Worm (Caenorhabditis elegans) whole organism, L1 larva: ENCODE measurements around the gene C09E7.10.

Experiments used
- C34B4.2 ChIP-seq: sonication (generic microtip); optimal IDR thresholded peaks from 2 replicates; lab custom pipeline; 2017; ENCODE audit warnings: mild to moderate bottlenecking, missing genetic modification characterization, missing compliant biosample characterization
- F16B12.6 ChIP-seq: fragments of 150-350 bp; optimal IDR thresholded peaks from 2 replicates; lab custom pipeline; 2014; ENCODE audit warnings: missing biosample characterization, missing genetic modification characterization
- alr-1 ChIP-seq: fragments of 200-800 bp; sonication (Bioruptor generic); optimal IDR thresholded peaks from 2 replicates; lab custom pipeline; 2018; ENCODE audit warnings: borderline replicate concordance, mild to moderate bottlenecking, missing genetic modification characterization, missing compliant biosample characterization
- ceh-88 ChIP-seq: fragments of 200-800 bp; sonication (Bioruptor generic); IDR thresholded peaks from 2 replicates; pipeline ENCODE4 v1.3.6; 2022; ENCODE audit warnings: missing genetic modification characterization, missing compliant biosample characterization
- ces-1 ChIP-seq: fragments of 150-350 bp; optimal IDR thresholded peaks from 2 replicates; lab custom pipeline; 2014; ENCODE audit warnings: missing biosample characterization, missing genetic modification reagents, missing genetic modification characterization
- efl-1 ChIP-seq, 4 experiments: fragments of 150-350 bp; optimal IDR thresholded peaks in 3 of 4; peaks in 1 of 4; 1 replicate in 1 of 4; 2 replicates in 3 of 4; lab custom pipeline; 2014; ENCODE audit warnings: missing biosample characterization in 2 of 4, missing genetic modification characterization in 2 of 4, missing genetic modification reagents in 2 of 4
- elt-3 ChIP-seq, 6 experiments: fragments of 150-350 bp in 1 of 6; sonication (generic microtip); optimal IDR thresholded peaks; 2 replicates each; lab custom pipeline; 2017 to 2018; ENCODE audit warnings: missing biosample characterization in 6 of 6, missing genetic modification characterization in 6 of 6, inconsistent platforms in 1 of 6
- hlh-17 ChIP-seq: fragments of 200-800 bp; sonication (Bioruptor generic); optimal IDR thresholded peaks from 2 replicates; lab custom pipeline; 2018; ENCODE audit warnings: missing genetic modification characterization, mild to moderate bottlenecking, missing compliant biosample characterization, moderate library complexity, borderline replicate concordance
- lin-35 ChIP-seq, 2 experiments: fragments of 150-350 bp; optimal IDR thresholded peaks; 2 replicates each; lab custom pipeline; 2014; ENCODE audit warnings: missing biosample characterization in 2 of 2, missing genetic modification characterization in 2 of 2, missing genetic modification reagents in 2 of 2
- lir-3 ChIP-seq: sonication (generic microtip); optimal IDR thresholded peaks from 2 replicates; lab custom pipeline; 2016; ENCODE audit warnings: mild to moderate bottlenecking, missing genetic modification characterization, moderate library complexity, missing compliant biosample characterization; ENCODE audit not compliant: poor library complexity
- lsy-2 ChIP-seq, 2 experiments: fragments of 150-350 bp; optimal IDR thresholded peaks; 2 replicates each; lab custom pipeline; 2014; ENCODE audit warnings: missing biosample characterization in 2 of 2, missing genetic modification characterization in 2 of 2
- mep-1 ChIP-seq: fragments of 150-350 bp; optimal IDR thresholded peaks from 2 replicates; lab custom pipeline; 2014; ENCODE audit warnings: missing biosample characterization, missing genetic modification characterization
- nhr-11 ChIP-seq: fragments of 150-350 bp; optimal IDR thresholded peaks from 2 replicates; lab custom pipeline; 2014; ENCODE audit warnings: missing biosample characterization, missing genetic modification characterization
- nhr-77 ChIP-seq: fragments of 150-350 bp; optimal IDR thresholded peaks from 2 replicates; lab custom pipeline; 2014; ENCODE audit warnings: missing biosample characterization, missing genetic modification characterization
- nhr-90 ChIP-seq: sonication (generic microtip); optimal IDR thresholded peaks from 2 replicates; lab custom pipeline; 2016; ENCODE audit warnings: mild to moderate bottlenecking, missing genetic modification characterization, missing compliant biosample characterization; ENCODE audit not compliant: poor library complexity
- snpc-4 ChIP-seq: fragments of 150-350 bp; optimal IDR thresholded peaks from 2 replicates; lab custom pipeline; 2014; ENCODE audit warnings: missing biosample characterization, missing genetic modification characterization
- unc-62 ChIP-seq: fragments of 150-350 bp; optimal IDR thresholded peaks from 2 replicates; lab custom pipeline; 2014; ENCODE audit warnings: missing biosample characterization, missing genetic modification reagents, missing genetic modification characterization
- zip-4 ChIP-seq: fragments of 200-800 bp; sonication (Bioruptor generic); optimal IDR thresholded peaks from 2 replicates; lab custom pipeline; 2018; ENCODE audit warnings: mild to moderate bottlenecking, missing genetic modification characterization, moderate library complexity, missing compliant biosample characterization

The C09E7.10 gene

ce11 chrIII:6476380-6476779, 43.5 kb downstream of the C09E7.10 start:
- TF ChIP-seq elt-3 (tag; optimal IDR thresholded peaks at IDR 0.05; lab: Kevin White, UChicago) (no peak), efl-1 (optimal IDR thresholded peaks at IDR 0.05; lab: Kevin White, UChicago) (no peak), efl-1 (GFP tag; optimal IDR thresholded peaks at IDR 0.05 in 1 of 2; lab: Kevin White, UChicago) (no peak), lir-3 (tag; lab: Kevin White, UChicago) (no peak), zip-4 (GFP tag; lab: Kevin White, UChicago) (no peak), ces-1 (no peak)

ce11 chrIII:6471451-6471850, 48.4 kb downstream of the C09E7.10 start, which contains the start of gene wht-6:
Gene wht-6 (plus strand): TSS chrIII:6471751.
- no peak for TF ChIP-seq nhr-77 (tag; lab: Kevin White, UChicago)
- no peak for TF ChIP-seq lsy-2 (tag; optimal IDR thresholded peaks at IDR 0.05; lab: Kevin White, UChicago)
- no peak for TF ChIP-seq snpc-4 (tag; lab: Kevin White, UChicago)
- no peak for TF ChIP-seq alr-1
- TF ChIP-seq nhr-90 (tag; lab: Kevin White, UChicago), result no peak
- no peak for TF ChIP-seq nhr-11 (tag; lab: Kevin White, UChicago)
- TF ChIP-seq F16B12.6 (tag; lab: Kevin White, UChicago), result no peak
- TF ChIP-seq hlh-17 (GFP tag; lab: Kevin White, UChicago), result no peak
- no peak for TF ChIP-seq ceh-88
- no peak for TF ChIP-seq C34B4.2
- no peak for TF ChIP-seq mep-1 (tag; lab: Kevin White, UChicago)
- TF ChIP-seq lin-35 (GFP tag; optimal IDR thresholded peaks at IDR 0.05; lab: Kevin White, UChicago), result no peak
- no peak for TF ChIP-seq unc-62 (GFP tag; lab: Kevin White, UChicago)
